Fruit fly (Drosophila melanogaster) whole organism, wandering third instar larva: ENCODE results near the gene Ppat-Dpck.
A peak's percentile ranks its signal among the peaks of the same experiment; 100 is the strongest.

Source experiments
- Myc ChIP-seq: fragments of >200 bp; optimal IDR thresholded peaks from 2 replicates; lab custom pipeline; 2017
- lola ChIP-seq: fragments of >200 bp; optimal IDR thresholded peaks from 2 replicates; lab custom pipeline; 2017; ENCODE audit warnings: missing biosample characterization, missing genetic modification characterization
- pan ChIP-seq: fragments of >200 bp; optimal IDR thresholded peaks from 2 replicates; lab custom pipeline; 2017

- TF ChIP-seq pan (lab: Kevin White, UChicago) (no peak), lola (GFP tag; lab: Kevin White, UChicago) (no peak), Myc (lab: Kevin White, UChicago) (peak; percentile 84)
Measured at dm6 chr3L:5749616-5750336, 18.8 kb downstream of the Ppat-Dpck start.
